Worm (Caenorhabditis elegans): ENCODE measurements around the gene nhr-286.

The nhr-286 gene

DNA sequence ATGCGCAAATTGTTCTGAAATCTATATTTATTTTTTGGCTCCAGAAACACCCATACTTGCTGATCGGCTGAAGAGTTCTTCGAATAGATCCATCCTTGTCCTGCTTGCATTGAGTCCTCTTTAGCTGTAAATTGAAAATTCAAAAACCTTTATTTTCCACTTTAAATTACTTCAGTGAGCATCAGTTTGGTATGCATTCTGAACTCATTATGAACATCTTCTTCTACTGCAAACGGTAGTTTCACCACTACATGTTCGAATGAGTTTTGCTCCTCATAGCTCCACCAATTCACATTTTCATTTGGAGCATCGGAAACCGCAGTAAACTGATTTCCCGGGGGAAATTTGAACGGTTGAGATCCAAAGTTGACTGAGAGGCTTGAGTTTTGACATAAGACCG lies 41.3 kb downstream of the nhr-286 start:
- no peak for TF ChIP-seq ama-1 (optimal IDR thresholded peaks at IDR 0.05)
- no peak for TF ChIP-seq fos-1 (tag; optimal IDR thresholded peaks at IDR 0.05)
- TF ChIP-seq nhr-237 (tag; optimal IDR thresholded peaks at IDR 0.05) = no peak
- no peak for TF ChIP-seq unc-55 (GFP tag; optimal IDR thresholded peaks at IDR 0.05)
- no peak for TF ChIP-seq sma-9 (GFP tag; optimal IDR thresholded peaks at IDR 0.05)
- TF ChIP-seq sma-9 (tag; optimal IDR thresholded peaks at IDR 0.05) = no peak

DNA sequence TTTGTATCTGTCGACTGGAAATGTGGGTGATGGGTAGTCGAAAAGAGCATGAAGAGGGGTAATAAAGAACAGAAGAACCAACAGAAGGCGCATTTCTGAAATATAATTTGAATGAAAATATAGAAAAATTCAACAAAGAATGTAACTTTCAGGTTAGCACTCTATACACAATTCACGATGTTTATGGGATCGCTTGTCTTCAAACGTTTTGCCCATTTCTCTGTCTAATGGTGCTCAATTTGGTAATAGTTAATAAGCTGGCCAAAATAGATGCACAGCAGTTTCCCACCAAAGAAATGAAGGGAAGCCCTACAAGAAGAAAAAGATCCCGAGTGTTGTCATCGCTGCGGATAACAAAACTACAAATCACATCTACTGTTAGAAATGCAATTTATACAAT lies 43.9 kb downstream of the nhr-286 start, which contains the start of gene F20A1.8:
TSS of gene F20A1.8 (minus strand) at position 101 of the 400 bp plus-strand sequence.
- TF ChIP-seq skn-1 (tag; optimal IDR thresholded peaks at IDR 0.05) (no peak), unc-39 (tag; optimal IDR thresholded peaks at IDR 0.05) (no peak), nhr-11 (tag; optimal IDR thresholded peaks at IDR 0.05) (no peak), aly-2 (tag; optimal IDR thresholded peaks at IDR 0.05) (no peak), lin-11 (tag; optimal IDR thresholded peaks at IDR 0.05) (no peak), sma-3 (GFP tag; optimal IDR thresholded peaks at IDR 0.05) (no peak), Y55F3AM.14 (GFP tag; optimal IDR thresholded peaks at IDR 0.05) (no peak), ztf-4 (tag; optimal IDR thresholded peaks at IDR 0.05) (no peak), mdl-1 (tag; optimal IDR thresholded peaks at IDR 0.05) (no peak), zag-1 (tag; optimal IDR thresholded peaks at IDR 0.05) (no peak), nhr-12 (tag; optimal IDR thresholded peaks at IDR 0.05) (no peak), fos-1 (tag; optimal IDR thresholded peaks at IDR 0.05) (no peak)

DNA sequence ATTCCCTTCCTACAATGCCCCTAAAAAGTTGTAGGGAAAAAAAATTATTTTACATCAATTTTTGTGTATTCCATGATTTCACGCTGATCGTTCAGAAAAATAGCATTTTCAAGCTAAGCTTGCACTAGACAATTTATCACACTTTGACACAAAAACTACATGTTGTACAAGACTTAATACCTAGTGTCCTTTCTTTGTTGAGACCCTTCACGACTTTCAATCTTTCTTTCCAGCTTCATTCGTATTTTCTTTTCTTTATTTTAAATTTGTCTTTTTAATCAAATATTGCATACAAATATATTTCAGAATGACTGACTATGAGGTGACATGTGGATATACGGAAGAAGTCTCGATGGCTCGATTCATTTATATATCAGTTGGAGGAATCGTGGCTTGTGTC lies 45.4 kb downstream of the nhr-286 start, which contains the start of gene F20A1.2:
TSS of gene F20A1.2 (plus strand) at position 301 of the 400 bp plus-strand sequence.
- no peak for TF ChIP-seq ZK546.5 (tag; optimal IDR thresholded peaks at IDR 0.05)
- TF ChIP-seq sma-3 (GFP tag; optimal IDR thresholded peaks at IDR 0.05) = no peak
- TF ChIP-seq nhr-77 (tag; optimal IDR thresholded peaks at IDR 0.05) = no peak
- TF ChIP-seq sma-9 (GFP tag; optimal IDR thresholded peaks at IDR 0.05) = no peak
- TF ChIP-seq sma-9 (tag; optimal IDR thresholded peaks at IDR 0.05) = no peak
- no peak for TF ChIP-seq nhr-23 (tag; optimal IDR thresholded peaks at IDR 0.05)
- TF ChIP-seq nhr-10 (tag; optimal IDR thresholded peaks at IDR 0.05) = no peak
- TF ChIP-seq sem-4 (tag; optimal IDR thresholded peaks at IDR 0.05) = no peak
- no peak for TF ChIP-seq nhr-25 (tag; optimal IDR thresholded peaks at IDR 0.05)
- no peak for TF ChIP-seq ceh-82 (tag; optimal IDR thresholded peaks at IDR 0.05)
- no peak for TF ChIP-seq egl-27 (tag; optimal IDR thresholded peaks at IDR 0.05)
- no peak for TF ChIP-seq lsy-2 (tag; optimal IDR thresholded peaks at IDR 0.05)
- no peak for TF ChIP-seq aly-2 (tag; optimal IDR thresholded peaks at IDR 0.05)
- no peak for TF ChIP-seq ztf-1 (GFP tag; conservative IDR thresholded peaks at IDR 0.05)
- TF ChIP-seq fos-1 (tag; optimal IDR thresholded peaks at IDR 0.05) = no peak
- TF ChIP-seq lin-39 (tag; optimal IDR thresholded peaks at IDR 0.05) = no peak
- no peak for TF ChIP-seq nhr-6 (tag; optimal IDR thresholded peaks at IDR 0.05)
- no peak for TF ChIP-seq R02D3.7 (tag; optimal IDR thresholded peaks at IDR 0.05)
- TF ChIP-seq zag-1 (tag; optimal IDR thresholded peaks at IDR 0.05) = no peak
- no peak for TF ChIP-seq unc-55 (GFP tag; optimal IDR thresholded peaks at IDR 0.05)
- no peak for TF ChIP-seq peb-1 (tag; optimal IDR thresholded peaks at IDR 0.05)

All from whole organism, L2 larva.